Worm (Caenorhabditis elegans) whole organism, L3 larva: ENCODE measurements around the gene F49C12.4.
A peak's percentile ranks its signal among the peaks of the same experiment; 100 is the strongest.

Source experiments
- ZK546.5 ChIP-seq: sonication (generic microtip); optimal IDR thresholded peaks from 2 replicates; lab custom pipeline; 2017; ENCODE audit warnings: missing biosample characterization, missing genetic modification characterization
- aly-2 ChIP-seq: fragments of 150-350 bp; optimal IDR thresholded peaks from 2 replicates; lab custom pipeline; 2014; ENCODE audit warnings: missing biosample characterization, missing genetic modification characterization
- ama-1 ChIP-seq: fragments of 150-350 bp; optimal IDR thresholded peaks from 2 replicates; lab custom pipeline; 2018
- ceh-16 ChIP-seq: sonication (generic microtip); optimal IDR thresholded peaks from 2 replicates; lab custom pipeline; 2017; ENCODE audit warnings: missing biosample characterization, missing genetic modification characterization
- ceh-28 ChIP-seq: fragments of 150-350 bp; optimal IDR thresholded peaks from 2 replicates; lab custom pipeline; 2014; ENCODE audit warnings: missing biosample characterization, missing genetic modification reagents, missing genetic modification characterization
- daf-12 ChIP-seq: fragments of 150-350 bp; optimal IDR thresholded peaks from 2 replicates; lab custom pipeline; 2014; ENCODE audit warnings: missing biosample characterization, missing genetic modification reagents, missing genetic modification characterization
- egl-27 ChIP-seq: sonication (generic microtip); optimal IDR thresholded peaks from 4 replicates; lab custom pipeline; 2017; ENCODE audit warnings: missing biosample characterization, missing genetic modification reagents, missing genetic modification characterization
- elt-1 ChIP-seq: fragments of 150-350 bp; optimal IDR thresholded peaks from 2 replicates; lab custom pipeline; 2014; ENCODE audit warnings: missing biosample characterization, missing genetic modification characterization
- elt-2 ChIP-seq: sonication (generic microtip); optimal IDR thresholded peaks from 2 replicates; lab custom pipeline; 2016; ENCODE audit warnings: missing genetic modification reagents, mild to moderate bottlenecking, missing genetic modification characterization, missing compliant biosample characterization
- elt-3 ChIP-seq, 3 experiments: fragments of 150-350 bp in 1 of 3; sonication (generic microtip) in 2 of 3; optimal IDR thresholded peaks; 2 replicates in 2 of 3; 4 replicates in 1 of 3; lab custom pipeline; 2014 to 2017; ENCODE audit warnings: missing biosample characterization in 3 of 3, missing genetic modification characterization in 3 of 3
- eor-1 ChIP-seq, 2 experiments: fragments of 150-350 bp; optimal IDR thresholded peaks; 2 replicates each; lab custom pipeline; 2014 to 2018; ENCODE audit warnings: missing biosample characterization in 2 of 2, missing genetic modification characterization in 2 of 2
- fkh-10 ChIP-seq: sonication (generic microtip); optimal IDR thresholded peaks from 2 replicates; lab custom pipeline; 2017; ENCODE audit warnings: missing biosample characterization, missing genetic modification reagents, missing genetic modification characterization
- fkh-2 ChIP-seq: fragments of 150-350 bp; optimal IDR thresholded peaks from 2 replicates; lab custom pipeline; 2014; ENCODE audit warnings: missing biosample characterization, missing genetic modification reagents, missing genetic modification characterization
- fos-1 ChIP-seq: fragments of 150-350 bp; optimal IDR thresholded peaks from 2 replicates; lab custom pipeline; 2014; ENCODE audit warnings: missing biosample characterization, missing genetic modification characterization
- hmg-11 ChIP-seq: sonication (generic microtip); optimal IDR thresholded peaks from 2 replicates; lab custom pipeline; 2016; ENCODE audit warnings: missing genetic modification characterization, missing compliant biosample characterization
- jun-1 ChIP-seq: fragments of 150-350 bp; optimal IDR thresholded peaks from 2 replicates; lab custom pipeline; 2014; ENCODE audit warnings: missing biosample characterization, missing genetic modification reagents, missing genetic modification characterization
- lin-15B ChIP-seq: fragments of 150-350 bp; optimal IDR thresholded peaks from 2 replicates; lab custom pipeline; 2014; ENCODE audit warnings: missing biosample characterization, missing genetic modification characterization
- lin-39 ChIP-seq: fragments of 150-350 bp; optimal IDR thresholded peaks from 2 replicates; lab custom pipeline; 2018; ENCODE audit warnings: missing biosample characterization, missing genetic modification reagents, missing genetic modification characterization
- lsy-12 ChIP-seq: sonication (generic microtip); optimal IDR thresholded peaks from 2 replicates; lab custom pipeline; 2016; ENCODE audit warnings: mild to moderate bottlenecking, missing genetic modification characterization, missing compliant biosample characterization
- mml-1 ChIP-seq: fragments of 150-350 bp; sonication (generic microtip); optimal IDR thresholded peaks from 3 replicates; lab custom pipeline; 2014; ENCODE audit warnings: missing biosample characterization, missing genetic modification characterization
- nfya-1 ChIP-seq: sonication (generic microtip); optimal IDR thresholded peaks from 2 replicates; lab custom pipeline; 2017; ENCODE audit warnings: missing genetic modification characterization, mild to moderate bottlenecking, missing compliant biosample characterization, antibody characterized with exemption, moderate library complexity; ENCODE audit not compliant: insufficient read depth
- nhr-11 ChIP-seq: fragments of 150-350 bp; optimal IDR thresholded peaks from 2 replicates; lab custom pipeline; 2014; ENCODE audit warnings: missing biosample characterization, missing genetic modification characterization
- nhr-23 ChIP-seq: fragments of 150-350 bp; optimal IDR thresholded peaks from 2 replicates; lab custom pipeline; 2014; ENCODE audit warnings: missing biosample characterization, missing genetic modification reagents, missing genetic modification characterization
- nhr-237 ChIP-seq: fragments of 150-350 bp; optimal IDR thresholded peaks from 2 replicates; lab custom pipeline; 2014; ENCODE audit warnings: missing biosample characterization, missing genetic modification characterization
- nhr-25 ChIP-seq: sonication (generic microtip); optimal IDR thresholded peaks from 2 replicates; lab custom pipeline; 2017; ENCODE audit warnings: missing biosample characterization, missing genetic modification characterization
- nhr-28 ChIP-seq: fragments of 150-350 bp; optimal IDR thresholded peaks from 2 replicates; lab custom pipeline; 2014; ENCODE audit warnings: missing biosample characterization, missing genetic modification characterization
- nhr-43 ChIP-seq: sonication (generic microtip); optimal IDR thresholded peaks from 2 replicates; lab custom pipeline; 2016; ENCODE audit warnings: mild to moderate bottlenecking, missing genetic modification characterization, missing compliant biosample characterization; ENCODE audit not compliant: poor library complexity, severe bottlenecking
- nhr-77 ChIP-seq: fragments of 150-350 bp; optimal IDR thresholded peaks from 2 replicates; lab custom pipeline; 2014; ENCODE audit warnings: missing biosample characterization, missing genetic modification characterization
- pha-4 ChIP-seq: fragments of 150-350 bp; optimal IDR thresholded peaks from 2 replicates; lab custom pipeline; 2014; ENCODE audit warnings: missing biosample characterization, missing genetic modification reagents, missing genetic modification characterization
- pqm-1 ChIP-seq: fragments of 150-350 bp; optimal IDR thresholded peaks from 2 replicates; lab custom pipeline; 2017; ENCODE audit warnings: missing biosample characterization, missing genetic modification characterization, inconsistent platforms
- sea-2 ChIP-seq: fragments of 150-350 bp; sonication (generic microtip); optimal IDR thresholded peaks from 4 replicates; lab custom pipeline; 2014; ENCODE audit warnings: missing biosample characterization, missing genetic modification reagents, missing genetic modification characterization
- skn-1 ChIP-seq: fragments of 150-350 bp; optimal IDR thresholded peaks from 2 replicates; lab custom pipeline; 2014; ENCODE audit warnings: missing biosample characterization, missing genetic modification characterization
- snpc-4 ChIP-seq: fragments of 150-350 bp; optimal IDR thresholded peaks from 2 replicates; lab custom pipeline; 2014; ENCODE audit warnings: missing biosample characterization, missing genetic modification characterization
- tbx-2 ChIP-seq: sonication (generic microtip); optimal IDR thresholded peaks from 2 replicates; lab custom pipeline; 2016; ENCODE audit warnings: mild to moderate bottlenecking, missing genetic modification characterization, missing compliant biosample characterization
- unc-62 ChIP-seq: fragments of 150-350 bp; sonication (generic microtip); optimal IDR thresholded peaks from 4 replicates; lab custom pipeline; 2014; ENCODE audit warnings: missing biosample characterization, missing genetic modification reagents, missing genetic modification characterization
- zag-1 ChIP-seq: fragments of 150-350 bp; optimal IDR thresholded peaks from 2 replicates; lab custom pipeline; 2014; ENCODE audit warnings: missing biosample characterization, missing genetic modification characterization
- ztf-11 ChIP-seq: fragments of 150-350 bp; optimal IDR thresholded peaks from 2 replicates; lab custom pipeline; 2014; ENCODE audit warnings: missing biosample characterization, missing genetic modification characterization
- ztf-4 ChIP-seq: fragments of 150-350 bp; optimal IDR thresholded peaks from 2 replicates; lab custom pipeline; 2014; ENCODE audit warnings: missing biosample characterization, missing genetic modification characterization

Gene F49C12.4

ce11 chrIV:9261687-9262086, 42.2 kb downstream of the F49C12.4 start, which contains the start of gene col-120:
TSS of gene col-120 (minus strand) at chrIV:9261787.
- TF ChIP-seq nhr-28 (tag; lab: Kevin White, UChicago): no peak
- TF ChIP-seq nfya-1 (tag; lab: Kevin White, UChicago): no peak
- no peak for TF ChIP-seq lsy-12
- TF ChIP-seq nhr-23 (tag; lab: Kevin White, UChicago): no peak
- no peak for TF ChIP-seq elt-1 (tag; lab: Kevin White, UChicago)
- no peak for TF ChIP-seq ZK546.5 (tag; lab: Kevin White, UChicago)
- no peak for TF ChIP-seq daf-12
- no peak for TF ChIP-seq mml-1 (tag; lab: Kevin White, UChicago)
- TF ChIP-seq ceh-28 (tag; lab: Kevin White, UChicago): no peak
- TF ChIP-seq fos-1: no peak

- TF ChIP-seq unc-62 (no peak), nhr-77 (tag; lab: Kevin White, UChicago) (no peak), aly-2 (tag; lab: Kevin White, UChicago) (no peak), zag-1 (tag; lab: Kevin White, UChicago) (no peak), tbx-2 (tag; lab: Kevin White, UChicago) (no peak), ceh-16 (tag; lab: Kevin White, UChicago) (no peak), elt-3 (tag; optimal IDR thresholded peaks at IDR 0.05; lab: Kevin White, UChicago) (no peak), daf-12 (no peak), lin-15B (tag; lab: Kevin White, UChicago) (no peak), nhr-25 (tag; lab: Kevin White, UChicago) (no peak), ztf-4 (tag; lab: Kevin White, UChicago) (no peak), lin-39 (no peak)
Measured at ce11 chrIV:9260826-9261225, 43.1 kb downstream of the F49C12.4 start.

DNA sequence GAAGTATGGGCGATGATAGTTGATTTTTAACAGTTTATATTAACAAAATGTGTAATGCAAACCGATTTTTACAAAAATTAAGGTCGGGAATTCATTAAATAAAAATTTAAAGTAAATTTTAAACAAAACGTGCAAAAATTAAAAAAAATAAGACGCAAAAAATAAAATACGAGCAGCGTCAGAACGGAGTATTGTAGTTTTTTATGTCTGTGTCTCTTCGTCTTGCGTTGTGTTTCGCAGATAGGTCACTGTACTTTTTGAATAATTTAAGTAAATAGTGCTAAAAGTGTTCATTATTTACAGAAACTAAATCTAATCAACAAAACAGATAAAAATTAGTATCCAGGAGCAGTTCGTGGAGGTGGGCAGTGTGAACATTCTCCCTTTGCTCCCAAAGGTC, 43.6 kb downstream of the F49C12.4 start:
- no peak for TF ChIP-seq unc-62
- TF ChIP-seq zag-1 (tag; lab: Kevin White, UChicago): no peak
- TF ChIP-seq snpc-4 (tag; lab: Kevin White, UChicago): no peak
- TF ChIP-seq nhr-23 (tag; lab: Kevin White, UChicago): peak; percentile 34
- TF ChIP-seq lin-15B (tag; lab: Kevin White, UChicago): peak; percentile 41
- no peak for TF ChIP-seq mml-1 (tag; lab: Kevin White, UChicago)
- TF ChIP-seq ama-1 (lab: Kevin White, UChicago): peak; percentile 4
- TF ChIP-seq pha-4: no peak
- no peak for TF ChIP-seq sea-2 (GFP tag; lab: Kevin White, UChicago)
- no peak for TF ChIP-seq fkh-2 (tag; lab: Kevin White, UChicago)
- no peak for TF ChIP-seq ZK546.5 (tag; lab: Kevin White, UChicago)
- no peak for TF ChIP-seq jun-1 (tag; lab: Kevin White, UChicago)
- no peak for TF ChIP-seq pqm-1 (tag; lab: Kevin White, UChicago)
- no peak for TF ChIP-seq fos-1
- TF ChIP-seq, all 47 proteins: peak for 3

ce11 chrIV:9259687-9260086, 44.2 kb downstream of the F49C12.4 start, which contains the start of gene Y11D7A.10:
TSS of gene Y11D7A.10 (minus strand) at chrIV:9259768.
- no peak for TF ChIP-seq snpc-4 (tag; lab: Kevin White, UChicago)
- TF ChIP-seq skn-1: peak; percentile 87

ce11 chrIV:9258547-9258946, 45.3 kb downstream of the F49C12.4 start:
- TF ChIP-seq tbx-2 (tag; lab: Kevin White, UChicago): peak; percentile 13
- TF ChIP-seq ztf-11: no peak
- TF ChIP-seq nhr-43 (tag; lab: Kevin White, UChicago): peak; percentile 52
- TF ChIP-seq lsy-12: no peak
- TF ChIP-seq nhr-23 (tag; lab: Kevin White, UChicago): peak; percentile 14
- peak; percentile 56 for TF ChIP-seq nhr-25 (tag; lab: Kevin White, UChicago)
- peak; percentile 89 for TF ChIP-seq ama-1 (lab: Kevin White, UChicago)
- TF ChIP-seq unc-62: no peak
- no peak for TF ChIP-seq elt-1 (tag; lab: Kevin White, UChicago)

- no peak for TF ChIP-seq fkh-10 (GFP tag; lab: Kevin White, UChicago)
- TF ChIP-seq nhr-77 (tag; lab: Kevin White, UChicago): no peak
- no peak for TF ChIP-seq elt-2 (tag; lab: Kevin White, UChicago)
- no peak for TF ChIP-seq eor-1 (tag; optimal IDR thresholded peaks at IDR 0.05; lab: Kevin White, UChicago)
- TF ChIP-seq nhr-11 (tag; lab: Kevin White, UChicago): no peak
- TF ChIP-seq fkh-2 (tag; lab: Kevin White, UChicago): no peak
- no peak for TF ChIP-seq unc-62
- TF ChIP-seq nhr-23 (tag; lab: Kevin White, UChicago): no peak
- TF ChIP-seq elt-3 (tag; optimal IDR thresholded peaks at IDR 0.05; lab: Kevin White, UChicago): no peak
- no peak for TF ChIP-seq ztf-11
- no peak for TF ChIP-seq hmg-11 (tag; lab: Kevin White, UChicago)
- no peak for TF ChIP-seq skn-1
- TF ChIP-seq egl-27 (tag; lab: Kevin White, UChicago): no peak
- TF ChIP-seq nhr-43 (tag; lab: Kevin White, UChicago): no peak
- TF ChIP-seq ZK546.5 (tag; lab: Kevin White, UChicago): no peak
- TF ChIP-seq nhr-237: no peak
- TF ChIP-seq fos-1: no peak
- no peak for TF ChIP-seq lsy-12
- no peak for TF ChIP-seq lin-15B (tag; lab: Kevin White, UChicago)
- TF ChIP-seq snpc-4 (tag; lab: Kevin White, UChicago): no peak
- TF ChIP-seq, all 47 proteins: peak for 0
Measured at ce11 chrIV:9256865-9257264, 47.0 kb downstream of the F49C12.4 start.
